Fruit fly (Drosophila melanogaster) whole organism, adult: Measurements from ENCODE around the gene Srp68.
A peak's percentile ranks its signal among the peaks of the same experiment; 100 is the strongest.

Experiments
- CG11617 ChIP-seq: fragments of 200-800 bp; sonication (Bioruptor generic); optimal IDR thresholded peaks from 2 replicates; lab custom pipeline; 2017; ENCODE audit warnings: mild to moderate bottlenecking, missing biosample characterization, missing genetic modification reagents, missing genetic modification characterization
- CG12768 ChIP-seq: fragments of 200-800 bp; sonication (Bioruptor generic); optimal IDR thresholded peaks from 2 replicates; lab custom pipeline; 2017; ENCODE audit warnings: missing biosample characterization, missing genetic modification characterization, mild to moderate bottlenecking, moderate library complexity, missing genetic modification reagents
- CG14711 ChIP-seq: fragments of 200-800 bp; sonication (Bioruptor generic); optimal IDR thresholded peaks from 2 replicates; lab custom pipeline; 2018; ENCODE audit warnings: missing biosample characterization, mild to moderate bottlenecking, missing genetic modification characterization, moderate library complexity
- CG1620 ChIP-seq: fragments of 200-800 bp; sonication (Bioruptor generic); optimal IDR thresholded peaks from 2 replicates; lab custom pipeline; 2016; ENCODE audit warnings: missing biosample characterization, missing genetic modification characterization
- CG33017 ChIP-seq: fragments of 200-800 bp; sonication (Bioruptor generic); optimal IDR thresholded peaks from 2 replicates; lab custom pipeline; 2018; ENCODE audit warnings: missing biosample characterization, mild to moderate bottlenecking, missing genetic modification characterization, moderate library complexity
- CG5204 ChIP-seq: fragments of 200-800 bp; sonication (Bioruptor generic); optimal IDR thresholded peaks from 2 replicates; lab custom pipeline; 2016; ENCODE audit warnings: missing biosample characterization, missing genetic modification characterization
- CG7045 ChIP-seq: fragments of 200-800 bp; sonication (Bioruptor generic); optimal IDR thresholded peaks from 2 replicates; lab custom pipeline; 2017; ENCODE audit warnings: missing biosample characterization, mild to moderate bottlenecking, missing genetic modification characterization
- CG7101 ChIP-seq: fragments of 200-800 bp; sonication (Bioruptor generic); optimal IDR thresholded peaks from 2 replicates; lab custom pipeline; 2018; ENCODE audit warnings: missing biosample characterization, mild to moderate bottlenecking, missing genetic modification characterization, moderate library complexity
- Clk ChIP-seq: fragments of 200-800 bp; sonication (Bioruptor generic); optimal IDR thresholded peaks from 2 replicates; lab custom pipeline; 2017; ENCODE audit warnings: missing biosample characterization, missing genetic modification characterization
- Crg-1 ChIP-seq: fragments of 200-800 bp; sonication (Bioruptor generic); optimal IDR thresholded peaks from 2 replicates; lab custom pipeline; 2016; ENCODE audit warnings: missing biosample characterization, missing genetic modification characterization
- Hr96 ChIP-seq: fragments of 200-800 bp; sonication (Bioruptor generic); optimal IDR thresholded peaks from 2 replicates; lab custom pipeline; 2016; ENCODE audit warnings: missing biosample characterization, missing genetic modification characterization
- Mnt ChIP-seq: fragments of 200-800 bp; sonication (Bioruptor generic); optimal IDR thresholded peaks from 2 replicates; lab custom pipeline; 2016; ENCODE audit warnings: missing biosample characterization, mild to moderate bottlenecking, missing genetic modification characterization
- bab1 ChIP-seq: fragments of 200-800 bp; sonication (Bioruptor generic); optimal IDR thresholded peaks from 3 replicates; lab custom pipeline; 2019; ENCODE audit warnings: missing biosample characterization, mild to moderate bottlenecking, missing genetic modification characterization, moderate library complexity
- cic ChIP-seq: fragments of 200-800 bp; sonication (Bioruptor generic); optimal IDR thresholded peaks from 2 replicates; lab custom pipeline; 2017; ENCODE audit warnings: missing biosample characterization, mild to moderate bottlenecking, missing genetic modification characterization, moderate library complexity
- cnc ChIP-seq, 2 experiments: fragments of >200 bp; optimal IDR thresholded peaks; 2 replicates each; lab custom pipeline; 2017
- kay ChIP-seq: fragments of 200-800 bp; sonication (Bioruptor generic); peaks from one replicate; lab custom pipeline; 2016; ENCODE audit warnings: missing biosample characterization, missing genetic modification characterization, borderline replicate concordance
- ovo ChIP-seq: fragments of 200-800 bp; sonication (Bioruptor generic); optimal IDR thresholded peaks from 2 replicates; lab custom pipeline; 2016; ENCODE audit warnings: missing biosample characterization, missing genetic modification characterization
- pad ChIP-seq: fragments of 200-800 bp; sonication (Bioruptor generic); optimal IDR thresholded peaks from 3 replicates; lab custom pipeline; 2017; ENCODE audit warnings: missing biosample characterization, missing genetic modification characterization, mild to moderate bottlenecking, moderate library complexity, missing genetic modification reagents
- tj ChIP-seq: fragments of 200-800 bp; sonication (Bioruptor generic); optimal IDR thresholded peaks from 3 replicates; lab custom pipeline; 2017; ENCODE audit warnings: missing biosample characterization, mild to moderate bottlenecking, missing genetic modification characterization, moderate library complexity
- toe ChIP-seq: fragments of 200-800 bp; sonication (Bioruptor generic); optimal IDR thresholded peaks from 2 replicates; lab custom pipeline; 2016; ENCODE audit warnings: missing biosample characterization, missing genetic modification characterization

Srp68 gene

dm6 chr3L:8985132-8985847, 10.4 kb downstream of the Srp68 start:
- TF ChIP-seq CG7101 (tag; lab: Kevin White, UChicago) (no peak), CG14711 (peak; percentile 89), Mnt (GFP tag; lab: Kevin White, UChicago) (peak; percentile 37), ovo (GFP tag; lab: Kevin White, UChicago) (no peak), toe (GFP tag; lab: Kevin White, UChicago) (no peak), CG1620 (no peak), Hr96 (GFP tag; lab: Kevin White, UChicago) (peak; percentile 8), CG33017 (peak; percentile 58), pad (GFP tag; lab: Kevin White, UChicago) (no peak), kay (GFP tag; lab: Kevin White, UChicago) (peak; percentile 7), CG5204 (GFP tag; lab: Kevin White, UChicago) (no peak), CG12768 (GFP tag; lab: Kevin White, UChicago) (peak; percentile 41), CG11617 (GFP tag; lab: Kevin White, UChicago) (peak; percentile 28), cic (GFP tag; lab: Kevin White, UChicago) (peak; percentile 79), Crg-1 (peak; percentile 19), bab1 (GFP tag; lab: Kevin White, UChicago) (no peak), Clk (GFP tag; lab: Kevin White, UChicago) (no peak), tj (peak; percentile 25), cnc (optimal IDR thresholded peaks at IDR 0.05; lab: Kevin White, UChicago) (no peak), CG7045 (GFP tag; lab: Kevin White, UChicago) (peak; percentile 60)

DNA sequence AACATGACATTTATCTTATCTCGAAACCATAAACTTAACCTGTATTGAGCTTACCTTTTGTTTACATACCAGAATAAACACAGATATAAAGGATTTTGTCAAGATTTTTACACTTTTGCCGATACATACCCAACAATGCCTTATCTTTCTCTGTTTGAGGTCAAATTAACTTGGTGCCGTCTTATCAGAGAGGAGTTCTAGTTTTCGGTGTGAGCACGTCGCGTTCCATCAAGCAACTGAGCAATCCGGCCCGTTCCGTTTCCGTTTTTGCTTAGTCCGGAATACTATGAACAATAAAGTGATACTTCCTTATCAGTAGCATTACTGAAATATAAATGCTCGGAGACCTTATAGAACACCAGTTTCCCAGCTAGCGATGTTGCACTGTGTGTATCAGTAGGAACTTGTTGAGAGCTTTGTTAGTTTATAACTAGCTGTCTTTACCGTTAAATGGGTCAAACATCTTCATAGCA, 11.0 kb downstream of the Srp68 start, which contains the start of gene Galk:
Galk (minus strand) TSS at position 244 of the 473 bp plus-strand sequence.
- TF ChIP-seq Clk (GFP tag; lab: Kevin White, UChicago) (peak; percentile 13), kay (GFP tag; lab: Kevin White, UChicago) (no peak), CG7045 (GFP tag; lab: Kevin White, UChicago) (no peak), CG7101 (tag; lab: Kevin White, UChicago) (peak; percentile 59), cnc (optimal IDR thresholded peaks at IDR 0.05; lab: Kevin White, UChicago) (no peak), CG33017 (peak; percentile 70), bab1 (GFP tag; lab: Kevin White, UChicago) (no peak), CG5204 (GFP tag; lab: Kevin White, UChicago) (peak; percentile 64), CG1620 (peak; percentile 28), Mnt (GFP tag; lab: Kevin White, UChicago) (peak; percentile 45), pad (GFP tag; lab: Kevin White, UChicago) (no peak), ovo (GFP tag; lab: Kevin White, UChicago) (peak; percentile 22), toe (GFP tag; lab: Kevin White, UChicago) (no peak), cic (GFP tag; lab: Kevin White, UChicago) (peak; percentile 29), tj (peak; percentile 25), Crg-1 (peak; percentile 5), CG12768 (GFP tag; lab: Kevin White, UChicago) (peak; percentile 44), CG11617 (GFP tag; lab: Kevin White, UChicago) (no peak), CG14711 (no peak), Hr96 (GFP tag; lab: Kevin White, UChicago) (no peak)

dm6 chr3L:8986582-8986981, 11.7 kb downstream of the Srp68 start, which contains the start of gene CG5068:
CG5068 (plus strand) TSS chr3L:8986710.
- TF ChIP-seq bab1 (GFP tag; lab: Kevin White, UChicago) (peak; percentile 10), Clk (GFP tag; lab: Kevin White, UChicago) (no peak)

- TF ChIP-seq kay (GFP tag; lab: Kevin White, UChicago) (peak; percentile 76), CG7045 (GFP tag; lab: Kevin White, UChicago) (no peak)
Measured at dm6 chr3L:8990128-8990527, 15.3 kb downstream of the Srp68 start, which contains the start of gene CG5280. CG5280 (minus strand) TSS chr3L:8990228.

- TF ChIP-seq CG1620 (peak; percentile 74), CG11617 (GFP tag; lab: Kevin White, UChicago) (peak; percentile 64), Crg-1 (peak; percentile 37), bab1 (GFP tag; lab: Kevin White, UChicago) (peak; percentile 96), CG5204 (GFP tag; lab: Kevin White, UChicago) (no peak), kay (GFP tag; lab: Kevin White, UChicago) (no peak), CG14711 (peak; percentile 89), cnc (optimal IDR thresholded peaks at IDR 0.05; lab: Kevin White, UChicago) (no peak), pad (GFP tag; lab: Kevin White, UChicago) (peak; percentile 80), CG7101 (tag; lab: Kevin White, UChicago) (peak; percentile 90), Mnt (GFP tag; lab: Kevin White, UChicago) (peak; percentile 57), Clk (GFP tag; lab: Kevin White, UChicago) (peak; percentile 51), CG7045 (GFP tag; lab: Kevin White, UChicago) (peak; percentile 64), ovo (GFP tag; lab: Kevin White, UChicago) (peak; percentile 96), CG12768 (GFP tag; lab: Kevin White, UChicago) (peak; percentile 59), Hr96 (GFP tag; lab: Kevin White, UChicago) (no peak), CG33017 (peak; percentile 90), tj (peak; percentile 33), toe (GFP tag; lab: Kevin White, UChicago) (no peak), cic (GFP tag; lab: Kevin White, UChicago) (no peak)
Measured at dm6 chr3L:8996173-8996767, 21.4 kb downstream of the Srp68 start.
